Worm (Caenorhabditis elegans): ENCODE results near the gene str-169.

DNA sequence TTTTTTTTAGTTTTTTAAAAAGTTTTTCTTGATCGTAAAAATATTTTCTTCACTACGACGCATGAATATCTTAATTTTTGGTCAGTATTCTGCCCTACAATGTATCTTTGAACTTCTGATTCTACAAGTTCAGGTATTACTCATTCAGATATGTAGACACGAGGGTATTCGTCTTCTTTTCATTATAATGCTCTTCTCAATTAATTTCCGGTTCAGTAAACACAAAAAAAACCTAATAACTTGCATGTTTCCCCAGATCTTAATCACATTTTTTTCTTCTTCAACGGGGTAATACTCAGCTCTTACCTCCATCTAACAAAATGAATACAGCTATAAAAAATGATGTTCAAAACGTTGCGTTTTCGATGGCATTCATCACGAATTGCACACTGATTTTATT, 46.2 kb downstream of the str-169 start, which contains the start of gene str-162:
- TF ChIP-seq tab-1 (GFP tag; IDR thresholded peaks at IDR 0.05) (no peak), klf-2 (GFP tag; conservative IDR thresholded peaks at IDR 0.05) (no peak), flt-1 (GFP tag; IDR thresholded peaks at IDR 0.05) (no peak)

All from whole organism, midembryonic.